Worm (Caenorhabditis elegans) whole organism, midembryonic: Measurements from ENCODE around the gene tni-1.

Source experiments
- T22C8.4 ChIP-seq: fragments of 200-800 bp; sonication (Bioruptor generic); IDR thresholded peaks from 2 replicates; pipeline ENCODE4 v1.3.6; 2022; ENCODE audit warnings: missing genetic modification characterization, missing compliant biosample characterization
- cog-1 ChIP-seq: sonication (generic microtip); optimal IDR thresholded peaks from 2 replicates; lab custom pipeline; 2016; ENCODE audit warnings: missing genetic modification characterization, missing compliant biosample characterization
- flt-1 ChIP-seq: fragments of 200-800 bp; sonication (Bioruptor generic); IDR thresholded peaks from 2 replicates; pipeline ENCODE4 v1.3.6; 2022; ENCODE audit warnings: missing genetic modification characterization, missing compliant biosample characterization
- klf-2 ChIP-seq: fragments of 200-800 bp; sonication (Bioruptor generic); conservative IDR thresholded peaks from 2 replicates; pipeline ENCODE4 v1.3.6; 2022; ENCODE audit warnings: missing genetic modification reagents, missing genetic modification characterization, missing compliant biosample characterization
- med-1 ChIP-seq: sonication (generic microtip); optimal IDR thresholded peaks from 2 replicates; lab custom pipeline; 2017; ENCODE audit warnings: missing genetic modification characterization, mild to moderate bottlenecking, missing compliant biosample characterization, antibody characterized with exemption, missing genetic modification reagents; ENCODE audit not compliant: insufficient read depth
- ref-1 ChIP-seq: fragments of 200-800 bp; sonication (Bioruptor generic); conservative IDR thresholded peaks from 2 replicates; pipeline ENCODE4 v1.3.6; 2022; ENCODE audit warnings: missing genetic modification reagents, missing genetic modification characterization, missing compliant biosample characterization
- tab-1 ChIP-seq: fragments of 200-800 bp; sonication (Bioruptor generic); IDR thresholded peaks from 2 replicates; pipeline ENCODE4 v1.3.6; 2022; ENCODE audit warnings: missing genetic modification characterization, missing compliant biosample characterization
- ztf-23 ChIP-seq: fragments of 200-800 bp; sonication (Bioruptor generic); IDR thresholded peaks from 2 replicates; pipeline ENCODE4 v1.3.6; 2022; ENCODE audit warnings: missing genetic modification reagents, missing genetic modification characterization, missing compliant biosample characterization
- ztf-29 ChIP-seq: fragments of 200-800 bp; sonication (Bioruptor generic); IDR thresholded peaks from 2 replicates; pipeline ENCODE4 v1.3.6; 2022; ENCODE audit warnings: missing genetic modification reagents, missing genetic modification characterization, missing compliant biosample characterization

- TF ChIP-seq cog-1 (tag; lab: Kevin White, UChicago) (peak; percentile 5), tab-1 (no peak), flt-1 (GFP tag; lab: Robert Waterston, UW) (no peak), ztf-29 (GFP tag; lab: Robert Waterston, UW) (no peak), ztf-23 (GFP tag; lab: Robert Waterston, UW) (no peak), klf-2 (no peak), T22C8.4 (GFP tag; lab: Robert Waterston, UW) (no peak), med-1 (GFP tag; lab: Kevin White, UChicago) (no peak), ref-1 (GFP tag; lab: Robert Waterston, UW) (no peak)
These were observed 37.7 kb upstream of the tni-1 start, which contains the start of gene pek-1 for ce11 chrX:11414837-11415550.
